Worm (Caenorhabditis elegans) whole organism, late embryonic: ENCODE data around the gene dsl-7.

Experiments used
- F13H6.1 ChIP-seq: sonication (generic microtip); optimal IDR thresholded peaks from 2 replicates; lab custom pipeline; 2016; ENCODE audit warnings: missing genetic modification characterization, missing compliant biosample characterization
- fkh-10 ChIP-seq: fragments of 150-350 bp; optimal IDR thresholded peaks from 2 replicates; lab custom pipeline; 2014; ENCODE audit warnings: missing biosample characterization, missing genetic modification reagents, missing genetic modification characterization
- fkh-6 ChIP-seq: sonication (generic microtip); optimal IDR thresholded peaks from 2 replicates; lab custom pipeline; 2016; ENCODE audit warnings: missing genetic modification characterization, missing compliant biosample characterization
- nfya-1 ChIP-seq: sonication (generic microtip); optimal IDR thresholded peaks from 2 replicates; lab custom pipeline; 2017; ENCODE audit warnings: missing genetic modification characterization, mild to moderate bottlenecking, missing compliant biosample characterization, antibody characterized with exemption, moderate library complexity
- nhr-11 ChIP-seq: fragments of 150-350 bp; optimal IDR thresholded peaks from 2 replicates; lab custom pipeline; 2014; ENCODE audit warnings: missing biosample characterization, missing genetic modification characterization
- ztf-16 ChIP-seq: sonication (generic microtip); optimal IDR thresholded peaks from 2 replicates; lab custom pipeline; 2017; ENCODE audit warnings: missing genetic modification characterization, missing compliant biosample characterization

DNA sequence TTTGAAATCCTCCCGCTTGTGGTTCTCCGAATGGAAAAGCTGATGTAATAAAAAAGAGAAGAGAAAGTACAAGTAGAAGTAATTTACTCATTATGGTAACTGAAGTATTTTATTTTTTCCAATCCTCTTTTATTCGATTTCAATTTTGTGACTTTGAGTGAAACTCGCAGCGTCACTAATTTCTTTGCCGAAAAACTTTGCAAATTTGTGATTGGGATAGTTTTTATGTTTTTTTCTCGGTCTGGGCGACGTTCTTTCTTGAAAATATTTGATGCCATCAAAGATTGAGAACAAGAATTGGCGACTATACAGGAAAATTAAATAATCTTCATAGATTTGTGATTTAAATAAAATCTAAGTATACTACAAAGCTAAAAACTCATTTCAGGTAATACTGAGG, 6.6 kb downstream of the dsl-7 start, which contains the start of gene far-4:
- TF ChIP-seq nfya-1 (tag; lab: Kevin White, UChicago) (no peak), fkh-6 (tag; lab: Kevin White, UChicago) (no peak), nhr-11 (tag; lab: Kevin White, UChicago) (no peak), F13H6.1 (tag; lab: Kevin White, UChicago) (no peak), fkh-10 (GFP tag; lab: Kevin White, UChicago) (no peak), ztf-16 (no peak)
